Worm (Caenorhabditis elegans) whole organism, L3 larva: Measurements from ENCODE around the gene F21E9.2.

ENCODE experiments used
- fos-1 ChIP-seq: fragments of 150-350 bp; optimal IDR thresholded peaks from 2 replicates; lab custom pipeline; 2014; ENCODE audit warnings: missing biosample characterization, missing genetic modification characterization
- nhr-76 ChIP-seq: fragments of 150-350 bp; sonication (generic microtip); optimal IDR thresholded peaks from 5 replicates; lab custom pipeline; 2014; ENCODE audit warnings: missing biosample characterization, missing genetic modification characterization
- nhr-77 ChIP-seq: fragments of 150-350 bp; optimal IDR thresholded peaks from 2 replicates; lab custom pipeline; 2014; ENCODE audit warnings: missing biosample characterization, missing genetic modification characterization

ce11 chrX:1309446-1309845 is 20.3 kb downstream of the F21E9.2 start:
- TF ChIP-seq nhr-76, result no peak
- TF ChIP-seq fos-1, result no peak
- no peak for TF ChIP-seq nhr-77
